Worm (Caenorhabditis elegans): ENCODE measurements around the gene elo-5.

Gene elo-5

ce11 chrIV:5405345-5405744 is 28.4 kb upstream of the elo-5 start, which contains the start of gene ZK616.61:
Gene ZK616.61, plus strand, starts transcription at chrIV:5405645.
- TF ChIP-seq hpl-2 (GFP tag; optimal IDR thresholded peaks at IDR 0.05) = no peak
- no peak for TF ChIP-seq mdl-1 (tag; optimal IDR thresholded peaks at IDR 0.05)
- no peak for TF ChIP-seq fkh-10 (GFP tag; optimal IDR thresholded peaks at IDR 0.05)
- no peak for TF ChIP-seq ceh-88 (GFP tag; IDR thresholded peaks at IDR 0.05)
- TF ChIP-seq tbx-2 (tag; optimal IDR thresholded peaks at IDR 0.05) = no peak
- TF ChIP-seq lsy-2 (tag; optimal IDR thresholded peaks at IDR 0.05) = no peak
- no peak for TF ChIP-seq alr-1 (tag; optimal IDR thresholded peaks at IDR 0.05; ENCODE audit: borderline replicate concordance)
- TF ChIP-seq hlh-17 (GFP tag; optimal IDR thresholded peaks at IDR 0.05; ENCODE audit: borderline replicate concordance) = no peak
- no peak for TF ChIP-seq fkh-4 (tag; optimal IDR thresholded peaks at IDR 0.05; ENCODE audit: borderline replicate concordance)
- no peak for TF ChIP-seq nhr-19 (GFP tag; conservative IDR thresholded peaks at IDR 0.05)
- no peak for TF ChIP-seq unc-30 (tag; optimal IDR thresholded peaks at IDR 0.05)
- TF ChIP-seq elt-2 (tag; optimal IDR thresholded peaks at IDR 0.05) = no peak
- no peak for TF ChIP-seq ets-5 (GFP tag; IDR thresholded peaks at IDR 0.05)

- TF ChIP-seq xbp-1 (tag; optimal IDR thresholded peaks at IDR 0.05) (no peak), alr-1 (tag; optimal IDR thresholded peaks at IDR 0.05; ENCODE audit: borderline replicate concordance) (no peak), dpl-1 (GFP tag; optimal IDR thresholded peaks at IDR 0.05) (no peak), rnt-1 (tag; optimal IDR thresholded peaks at IDR 0.05) (no peak), efl-3 (GFP tag; optimal IDR thresholded peaks at IDR 0.05) (no peak), zag-1 (tag; optimal IDR thresholded peaks at IDR 0.05) (no peak), Y116A8C.19 (tag; optimal IDR thresholded peaks at IDR 0.05; ENCODE audit: borderline replicate concordance) (no peak), snpc-4 (tag; optimal IDR thresholded peaks at IDR 0.05) (no peak), hlh-17 (GFP tag; optimal IDR thresholded peaks at IDR 0.05; ENCODE audit: borderline replicate concordance) (no peak)
Observed at ce11 chrIV:5400609-5401008, 23.7 kb upstream of the elo-5 start, which contains the start of gene ZK616.1. Gene ZK616.1, plus strand, starts transcription at chrIV:5400909.

- TF ChIP-seq snu-23 (GFP tag; optimal IDR thresholded peaks at IDR 0.05) (no peak), ceh-90 (tag; optimal IDR thresholded peaks at IDR 0.05) (no peak), dsc-1 (tag; optimal IDR thresholded peaks at IDR 0.05) (no peak), swsn-7 (tag; optimal IDR thresholded peaks at IDR 0.05) (no peak), nhr-77 (tag; optimal IDR thresholded peaks at IDR 0.05) (no peak), nhr-19 (GFP tag; conservative IDR thresholded peaks at IDR 0.05) (no peak), sptf-1 (tag; optimal IDR thresholded peaks at IDR 0.05) (no peak), ces-1 (GFP tag; optimal IDR thresholded peaks at IDR 0.05) (no peak)
Observed at ce11 chrIV:5397539-5397938, 20.6 kb upstream of the elo-5 start, which contains the start of gene ZK616.2. Gene ZK616.2, plus strand, starts transcription at chrIV:5397839.

ce11 chrIV:5396769-5397168 is 19.9 kb upstream of the elo-5 start, which contains the start of gene ZK616.3:
Gene ZK616.3, plus strand, starts transcription at chrIV:5397069.
- no peak for TF ChIP-seq ceh-8 (GFP tag; optimal IDR thresholded peaks at IDR 0.05)
- TF ChIP-seq nhr-77 (tag; optimal IDR thresholded peaks at IDR 0.05) = no peak

- TF ChIP-seq ztf-4 (tag; optimal IDR thresholded peaks at IDR 0.05) (peak; percentile 61), lin-35 (GFP tag; optimal IDR thresholded peaks at IDR 0.05) (peak; percentile 86), blmp-1 (tag; optimal IDR thresholded peaks at IDR 0.05) (peak; percentile 53), xbp-1 (tag; optimal IDR thresholded peaks at IDR 0.05) (peak; percentile 83), tlp-1 (tag; optimal IDR thresholded peaks at IDR 0.05) (no peak), nhr-90 (tag; optimal IDR thresholded peaks at IDR 0.05; ENCODE audit: poor library complexity) (peak; percentile 82), jun-1 (tag; optimal IDR thresholded peaks at IDR 0.05) (peak; percentile 49), nhr-28 (tag; optimal IDR thresholded peaks at IDR 0.05) (no peak), pax-3 (tag; optimal IDR thresholded peaks at IDR 0.05) (peak; percentile 38), ama-1 (optimal IDR thresholded peaks at IDR 0.05) (peak; percentile 42), unc-62 (GFP tag; optimal IDR thresholded peaks at IDR 0.05) (no peak), lin-39 (tag; optimal IDR thresholded peaks at IDR 0.05) (peak; percentile 87), nhr-47 (tag; optimal IDR thresholded peaks at IDR 0.05) (peak; percentile 91), dpl-1 (GFP tag; optimal IDR thresholded peaks at IDR 0.05) (peak; percentile 78 to 84 (median 84)), elt-3 (tag; optimal IDR thresholded peaks at IDR 0.05) (peak in 2 of 6 experiments; percentile 26 to 78), nhr-85 (tag) (peak; percentile 85), lin-15B (tag; optimal IDR thresholded peaks at IDR 0.05) (peak; percentile 75), grh-1 (GFP tag; IDR thresholded peaks at IDR 0.05) (peak; percentile 71), zip-4 (GFP tag; optimal IDR thresholded peaks at IDR 0.05) (peak; percentile 61), sox-4 (tag; optimal IDR thresholded peaks at IDR 0.05) (peak; percentile 46)
Observed at ce11 chrIV:5394687-5395086, 17.8 kb upstream of the elo-5 start, which contains the start of the genes perm-3 and swsn-6. Gene perm-3, minus strand, starts transcription at chrIV:5394804. Gene swsn-6, plus strand, starts transcription at chrIV:5395033.
